Worm (Caenorhabditis elegans) whole organism, L2 larva: ENCODE results near the gene tcer-1.

ENCODE experiments used
- C34F6.9 ChIP-seq: fragments of 150-350 bp; optimal IDR thresholded peaks from 2 replicates; lab custom pipeline; 2014; ENCODE audit warnings: missing biosample characterization, missing genetic modification characterization
- R02D3.7 ChIP-seq: fragments of 150-350 bp; optimal IDR thresholded peaks from 2 replicates; lab custom pipeline; 2014; ENCODE audit warnings: missing biosample characterization, missing genetic modification characterization
- ama-1 ChIP-seq: fragments of 150-350 bp; optimal IDR thresholded peaks from 2 replicates; lab custom pipeline; 2018; ENCODE audit warnings: inconsistent platforms
- dmd-4 ChIP-seq: sonication (generic microtip); optimal IDR thresholded peaks from 2 replicates; lab custom pipeline; 2017; ENCODE audit warnings: missing biosample characterization, missing genetic modification characterization
- egl-27 ChIP-seq: sonication (generic microtip); optimal IDR thresholded peaks from 3 replicates; lab custom pipeline; 2017; ENCODE audit warnings: missing biosample characterization, missing genetic modification reagents, missing genetic modification characterization
- fos-1 ChIP-seq: fragments of 150-350 bp; optimal IDR thresholded peaks from 2 replicates; lab custom pipeline; 2014; ENCODE audit warnings: missing biosample characterization, missing genetic modification characterization
- gmeb-1 ChIP-seq: fragments of 150-350 bp; optimal IDR thresholded peaks from 2 replicates; lab custom pipeline; 2014; ENCODE audit warnings: missing biosample characterization, missing genetic modification characterization
- lin-11 ChIP-seq: fragments of 150-350 bp; sonication (generic microtip); optimal IDR thresholded peaks from 2 replicates; lab custom pipeline; 2014; ENCODE audit warnings: missing biosample characterization, missing genetic modification characterization, inconsistent platforms, mixed read lengths
- lin-13 ChIP-seq: fragments of 150-350 bp; optimal IDR thresholded peaks from 2 replicates; lab custom pipeline; 2014; ENCODE audit warnings: missing biosample characterization, missing genetic modification reagents, missing genetic modification characterization
- lin-39 ChIP-seq: fragments of 150-350 bp; optimal IDR thresholded peaks from 2 replicates; lab custom pipeline; 2014; ENCODE audit warnings: missing biosample characterization, missing genetic modification reagents, missing genetic modification characterization
- lsy-2 ChIP-seq, 2 experiments: fragments of 150-350 bp in 1 of 2; sonication (generic microtip) in 1 of 2; optimal IDR thresholded peaks; 2 replicates each; lab custom pipeline; 2014 to 2017; ENCODE audit warnings: missing biosample characterization in 2 of 2, missing genetic modification characterization in 2 of 2
- mab-5 ChIP-seq: fragments of 150-350 bp; optimal IDR thresholded peaks from 2 replicates; lab custom pipeline; 2014; ENCODE audit warnings: missing biosample characterization, missing genetic modification characterization
- nhr-10 ChIP-seq: sonication (generic microtip); optimal IDR thresholded peaks from 2 replicates; lab custom pipeline; 2017; ENCODE audit warnings: missing biosample characterization, missing genetic modification characterization
- nhr-11 ChIP-seq: fragments of 150-350 bp; optimal IDR thresholded peaks from 2 replicates; lab custom pipeline; 2014; ENCODE audit warnings: missing biosample characterization, missing genetic modification characterization
- nhr-21 ChIP-seq: fragments of 150-350 bp; optimal IDR thresholded peaks from 2 replicates; lab custom pipeline; 2014; ENCODE audit warnings: missing biosample characterization, missing genetic modification characterization
- nhr-23 ChIP-seq: fragments of 150-350 bp; optimal IDR thresholded peaks from 2 replicates; lab custom pipeline; 2014; ENCODE audit warnings: missing biosample characterization, missing genetic modification reagents, missing genetic modification characterization
- nhr-25 ChIP-seq: fragments of 150-350 bp; sonication (generic microtip); optimal IDR thresholded peaks from 3 replicates; lab custom pipeline; 2014; ENCODE audit warnings: missing biosample characterization, missing genetic modification characterization
- nhr-6 ChIP-seq: fragments of 150-350 bp; optimal IDR thresholded peaks from 2 replicates; lab custom pipeline; 2014; ENCODE audit warnings: missing biosample characterization, missing genetic modification characterization
- nhr-77 ChIP-seq: fragments of 150-350 bp; optimal IDR thresholded peaks from 2 replicates; lab custom pipeline; 2014; ENCODE audit warnings: missing biosample characterization, missing genetic modification characterization
- peb-1 ChIP-seq: fragments of 150-350 bp; optimal IDR thresholded peaks from 2 replicates; lab custom pipeline; 2014; ENCODE audit warnings: missing biosample characterization, missing genetic modification characterization
- sma-3 ChIP-seq: sonication (generic microtip); optimal IDR thresholded peaks from 2 replicates; lab custom pipeline; 2016; ENCODE audit warnings: missing genetic modification reagents, missing genetic modification characterization, missing compliant biosample characterization
- sma-9 ChIP-seq, 2 experiments: fragments of 150-350 bp in 1 of 2; sonication (generic microtip) in 1 of 2; optimal IDR thresholded peaks; 2 replicates each; lab custom pipeline; 2014 to 2016; ENCODE audit warnings: missing genetic modification characterization in 2 of 2, mild to moderate bottlenecking in 1 of 2, missing biosample characterization in 1 of 2, missing compliant biosample characterization in 1 of 2, missing genetic modification reagents in 1 of 2, moderate library complexity in 1 of 2
- snpc-4 ChIP-seq: fragments of 150-350 bp; optimal IDR thresholded peaks from 2 replicates; lab custom pipeline; 2014; ENCODE audit warnings: missing biosample characterization, missing genetic modification characterization
- unc-39 ChIP-seq: fragments of 150-350 bp; optimal IDR thresholded peaks from 2 replicates; lab custom pipeline; 2014; ENCODE audit warnings: missing biosample characterization, missing genetic modification characterization
- unc-55 ChIP-seq: fragments of 150-350 bp; sonication (generic microtip); optimal IDR thresholded peaks from 3 replicates; lab custom pipeline; 2014; ENCODE audit warnings: missing biosample characterization, missing genetic modification reagents, missing genetic modification characterization
- unc-62 ChIP-seq: fragments of 150-350 bp; optimal IDR thresholded peaks from 2 replicates; lab custom pipeline; 2014; ENCODE audit warnings: missing biosample characterization, missing genetic modification reagents, missing genetic modification characterization
- ztf-11 ChIP-seq: sonication (generic microtip); optimal IDR thresholded peaks from 2 replicates; lab custom pipeline; 2017; ENCODE audit warnings: missing biosample characterization, missing genetic modification characterization
- ztf-4 ChIP-seq: fragments of 150-350 bp; optimal IDR thresholded peaks from 2 replicates; lab custom pipeline; 2014; ENCODE audit warnings: missing biosample characterization, missing genetic modification characterization

tcer-1 gene

DNA sequence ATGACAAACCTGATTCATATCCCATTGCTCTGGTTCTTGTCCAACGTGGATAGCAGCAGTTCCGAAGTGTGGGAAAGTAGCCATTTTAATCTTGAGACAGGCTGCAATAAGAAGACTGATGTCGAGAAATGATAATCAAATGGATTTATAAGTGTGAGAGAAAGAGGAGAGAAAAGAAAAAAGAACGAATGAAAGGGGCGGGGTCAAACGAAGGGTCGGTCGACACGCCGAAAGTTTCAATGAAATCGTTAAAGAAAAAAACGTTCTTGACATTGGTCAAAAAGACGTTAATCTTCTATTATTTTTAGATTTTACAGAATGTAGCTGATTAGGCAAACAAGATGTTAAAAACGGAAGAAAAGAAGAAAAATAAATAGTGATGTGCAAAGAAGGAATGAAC is 8.0 kb upstream of the tcer-1 start, which contains the start of gene cth-2:
TSS of gene cth-2 (minus strand) at position 101 of the 400 bp plus-strand sequence.
- TF ChIP-seq snpc-4 (tag; lab: Kevin White, UChicago) (no peak), nhr-25 (peak; percentile 13)
- TF ChIP-seq, all 48 proteins: peak for 1

- TF ChIP-seq sma-9 (GFP tag; optimal IDR thresholded peaks at IDR 0.05; lab: Kevin White, UChicago) = peak; percentile 2
- no peak for TF ChIP-seq sma-9 (tag; optimal IDR thresholded peaks at IDR 0.05; lab: Kevin White, UChicago)
- TF ChIP-seq fos-1 = no peak
These were observed 6.5 kb upstream of the tcer-1 start for ce11 chrII:7056328-7056727.

ce11 chrII:7054987-7055386 is 5.1 kb upstream of the tcer-1 start, which contains the start of gene ZK1127.3:
Gene ZK1127.3, plus strand, starts transcription at chrII:7055287.
- no peak for TF ChIP-seq lin-11
- TF ChIP-seq unc-55 = no peak
- no peak for TF ChIP-seq dmd-4
- TF ChIP-seq nhr-25 = no peak
- TF ChIP-seq sma-9 (GFP tag; optimal IDR thresholded peaks at IDR 0.05; lab: Kevin White, UChicago) = no peak
- TF ChIP-seq sma-9 (tag; optimal IDR thresholded peaks at IDR 0.05; lab: Kevin White, UChicago) = no peak
- no peak for TF ChIP-seq unc-62 (GFP tag; lab: Kevin White, UChicago)
- TF ChIP-seq lin-39 = no peak
- no peak for TF ChIP-seq fos-1
- TF ChIP-seq peb-1 (tag; lab: Kevin White, UChicago) = no peak
- TF ChIP-seq ztf-11 = no peak
- TF ChIP-seq R02D3.7 (tag; lab: Kevin White, UChicago) = no peak
- no peak for TF ChIP-seq lin-13 (GFP tag; lab: Kevin White, UChicago)
- TF ChIP-seq egl-27 (tag; lab: Kevin White, UChicago) = no peak
- TF ChIP-seq nhr-10 (tag; lab: Kevin White, UChicago) = no peak
- no peak for TF ChIP-seq ama-1 (lab: Kevin White, UChicago)

DNA sequence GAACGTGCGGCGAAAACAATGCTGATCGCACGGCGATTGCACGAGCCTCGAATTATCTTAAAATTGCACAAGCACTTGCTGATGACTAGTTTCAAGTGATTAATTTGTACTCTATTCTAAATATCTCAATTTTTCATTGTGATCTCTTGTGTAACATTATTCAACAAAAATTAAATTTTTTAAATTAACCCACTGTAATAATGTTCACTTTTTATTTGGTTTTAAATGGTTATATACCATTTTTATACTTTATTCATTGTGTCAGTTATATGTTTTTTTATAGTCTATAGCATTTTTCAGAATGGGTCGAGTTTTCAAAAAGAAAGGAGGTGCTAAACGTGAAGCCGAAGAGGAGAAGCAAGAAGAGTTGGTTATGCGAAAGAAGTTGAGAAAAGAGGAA is 3.8 kb upstream of the tcer-1 start, which contains the start of gene ZK1127.4:
TSS of gene ZK1127.4 (plus strand) at position 301 of the 400 bp plus-strand sequence.
- no peak for TF ChIP-seq unc-39
- TF ChIP-seq C34F6.9 (tag; lab: Kevin White, UChicago) = no peak
- TF ChIP-seq, all 48 proteins: peak for 0

ce11 chrII:7053001-7053400 is 3.1 kb upstream of the tcer-1 start, which contains the start of gene ZK1127.13:
Gene ZK1127.13, plus strand, starts transcription at chrII:7053301.
- no peak for TF ChIP-seq nhr-6 (tag; lab: Kevin White, UChicago)
- TF ChIP-seq, all 48 proteins: peak for 0

- no peak for TF ChIP-seq nhr-21 (tag; lab: Kevin White, UChicago)
- TF ChIP-seq lsy-2 (tag; optimal IDR thresholded peaks at IDR 0.05; lab: Kevin White, UChicago) = no peak
- TF ChIP-seq nhr-23 (tag; lab: Kevin White, UChicago) = no peak
- no peak for TF ChIP-seq nhr-25
- no peak for TF ChIP-seq lin-39
- no peak for TF ChIP-seq unc-62 (GFP tag; lab: Kevin White, UChicago)
- no peak for TF ChIP-seq nhr-77 (tag; lab: Kevin White, UChicago)
- no peak for TF ChIP-seq sma-3
- TF ChIP-seq nhr-11 (tag; lab: Kevin White, UChicago) = no peak
- TF ChIP-seq ztf-4 (tag; lab: Kevin White, UChicago) = no peak
- TF ChIP-seq lin-11 = no peak
These were observed 1.9 kb upstream of the tcer-1 start, which contains the start of gene ZK1127.12 for ce11 chrII:7051778-7052177. Gene ZK1127.12, plus strand, starts transcription at chrII:7052078.

DNA sequence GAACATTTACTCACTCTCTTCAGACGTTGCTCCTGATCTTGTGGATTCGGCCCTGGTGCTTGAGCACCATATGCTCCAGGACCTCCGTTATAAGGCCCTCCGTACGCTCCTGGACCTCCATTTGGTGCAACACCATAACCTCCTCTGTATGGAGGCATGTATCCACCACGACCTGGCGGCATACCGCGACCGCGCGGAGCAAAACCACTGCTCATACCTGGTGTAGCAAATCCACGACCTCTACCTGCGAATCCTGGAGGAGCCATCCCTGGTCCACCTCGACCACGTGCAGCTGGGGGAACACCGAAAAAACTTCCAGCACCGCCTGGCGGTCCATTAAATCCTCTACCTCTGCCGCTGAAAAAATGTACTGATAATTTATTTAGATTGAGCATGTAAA is 401 bp downstream of the tcer-1 start:
- TF ChIP-seq ama-1 (lab: Kevin White, UChicago) (no peak), mab-5 (no peak), lsy-2 (tag; optimal IDR thresholded peaks at IDR 0.05; lab: Kevin White, UChicago) (no peak), gmeb-1 (tag; lab: Kevin White, UChicago) (no peak), egl-27 (tag; lab: Kevin White, UChicago) (no peak)
